Worm (Caenorhabditis elegans): ENCODE measurements around the gene cdr-6.

The cdr-6 gene

ce11 chrV:12450441-12450840 lies 36.9 kb upstream of the cdr-6 start, which contains the start of gene F28C1.1:
TSS of gene F28C1.1 (plus strand) at chrV:12450805.
- no peak for TF ChIP-seq unc-42 (tag; optimal IDR thresholded peaks at IDR 0.05)
- TF ChIP-seq pax-1 (tag; optimal IDR thresholded peaks at IDR 0.05), result no peak
- TF ChIP-seq dmd-4 (tag; optimal IDR thresholded peaks at IDR 0.05; ENCODE audit: borderline replicate concordance), result no peak
- TF ChIP-seq hlh-15 (tag; optimal IDR thresholded peaks at IDR 0.05), result no peak
- TF ChIP-seq ceh-45 (GFP tag; IDR thresholded peaks at IDR 0.05), result no peak
- no peak for TF ChIP-seq K02D7.2 (tag; optimal IDR thresholded peaks at IDR 0.05)
- TF ChIP-seq elt-2 (tag; optimal IDR thresholded peaks at IDR 0.05), result peak; percentile 11
- no peak for TF ChIP-seq hlh-13 (GFP tag; optimal IDR thresholded peaks at IDR 0.05)

ce11 chrV:12449902-12450301 lies 36.4 kb upstream of the cdr-6 start, which contains the start of gene C54D10.10:
TSS of gene C54D10.10 (minus strand) at chrV:12450002.
- TF ChIP-seq sox-4 (tag; optimal IDR thresholded peaks at IDR 0.05) (no peak), ceh-9 (tag; optimal IDR thresholded peaks at IDR 0.05) (no peak), mec-3 (tag; optimal IDR thresholded peaks at IDR 0.05; ENCODE audit: borderline replicate concordance) (no peak), ceh-14 (tag; optimal IDR thresholded peaks at IDR 0.05) (no peak), fax-1 (tag; optimal IDR thresholded peaks at IDR 0.05) (no peak), rnt-1 (tag; optimal IDR thresholded peaks at IDR 0.05) (no peak), pat-9 (tag; optimal IDR thresholded peaks at IDR 0.05) (no peak), ztf-16 (tag; optimal IDR thresholded peaks at IDR 0.05) (no peak), ceh-2 (tag; optimal IDR thresholded peaks at IDR 0.05) (no peak)

ce11 chrV:12446895-12447294 lies 33.4 kb upstream of the cdr-6 start, which contains the start of the genes pals-38 and C54D10.9:
TSS of gene pals-38 (minus strand) at chrV:12446995.
TSS of gene C54D10.9 (plus strand) at chrV:12447153.
- TF ChIP-seq ceh-6 (GFP tag; optimal IDR thresholded peaks at IDR 0.05) (no peak), fax-1 (tag; optimal IDR thresholded peaks at IDR 0.05) (no peak), gmeb-2 (tag; optimal IDR thresholded peaks at IDR 0.05) (no peak), ceh-22 (tag; optimal IDR thresholded peaks at IDR 0.05) (no peak), pros-1 (tag; optimal IDR thresholded peaks at IDR 0.05) (no peak), nhr-232 (tag; optimal IDR thresholded peaks at IDR 0.05) (no peak), tbx-2 (tag; optimal IDR thresholded peaks at IDR 0.05) (no peak), K09A11.1 (tag; optimal IDR thresholded peaks at IDR 0.05; ENCODE audit: insufficient read depth) (no peak), pax-1 (tag; optimal IDR thresholded peaks at IDR 0.05) (no peak), pha-2 (tag; optimal IDR thresholded peaks at IDR 0.05) (no peak), unc-86 (tag; optimal IDR thresholded peaks at IDR 0.05) (no peak), hlh-30 (tag; optimal IDR thresholded peaks at IDR 0.05; ENCODE audit: insufficient read depth) (no peak), ref-2 (tag; optimal IDR thresholded peaks at IDR 0.05) (no peak), hlh-13 (GFP tag; optimal IDR thresholded peaks at IDR 0.05) (no peak), dmd-4 (tag; optimal IDR thresholded peaks at IDR 0.05; ENCODE audit: borderline replicate concordance) (no peak), hlh-8 (tag; optimal IDR thresholded peaks at IDR 0.05) (no peak), T23F11.4 (GFP tag; optimal IDR thresholded peaks at IDR 0.05) (no peak)

- TF ChIP-seq Y22D7AL.16 (tag; optimal IDR thresholded peaks at IDR 0.05) (no peak), lin-11 (tag; optimal IDR thresholded peaks at IDR 0.05) (no peak), ceh-34 (tag; optimal IDR thresholded peaks at IDR 0.05) (no peak), gmeb-2 (tag; optimal IDR thresholded peaks at IDR 0.05) (no peak), hlh-8 (tag; optimal IDR thresholded peaks at IDR 0.05) (no peak), pros-1 (tag; optimal IDR thresholded peaks at IDR 0.05) (no peak)
These were observed 30.3 kb upstream of the cdr-6 start, which contains the start of gene pals-39 for ce11 chrV:12443754-12444153. TSS of gene pals-39 (minus strand) at chrV:12443854.

ce11 chrV:12441420-12441819 lies 27.9 kb upstream of the cdr-6 start, which contains the start of gene pals-37:
TSS of gene pals-37 (minus strand) at chrV:12441520.
- TF ChIP-seq ceh-2 (tag; optimal IDR thresholded peaks at IDR 0.05), result no peak
- TF ChIP-seq hlh-30 (tag; optimal IDR thresholded peaks at IDR 0.05; ENCODE audit: insufficient read depth), result no peak
- TF ChIP-seq unc-86 (tag; optimal IDR thresholded peaks at IDR 0.05), result no peak
